Worm (Caenorhabditis elegans): ENCODE results near the gene asb-2.

DNA sequence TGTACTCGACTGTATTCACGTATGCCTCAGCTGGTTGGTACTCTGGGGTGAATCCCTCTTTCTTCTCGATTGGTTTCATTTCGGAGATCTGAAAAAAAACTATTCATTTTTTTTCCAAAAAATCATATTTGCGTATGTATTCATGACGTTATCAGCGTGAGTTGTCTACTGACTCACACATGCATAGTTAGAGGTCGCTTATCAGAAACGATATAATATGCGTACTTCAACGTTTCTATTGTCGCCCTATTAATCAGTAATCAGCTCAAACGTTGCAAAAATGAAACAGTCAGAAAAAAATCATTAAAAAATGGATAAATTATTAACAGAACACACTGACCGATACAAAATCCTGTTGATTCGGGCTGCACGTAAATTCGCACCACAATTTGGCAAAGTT is 8.9 kb downstream of the asb-2 start:
- TF ChIP-seq klf-2 (GFP tag; conservative IDR thresholded peaks at IDR 0.05): no peak
- TF ChIP-seq tab-1 (GFP tag; IDR thresholded peaks at IDR 0.05): no peak
- TF ChIP-seq T22C8.4 (GFP tag; IDR thresholded peaks at IDR 0.05): no peak
- no peak for TF ChIP-seq ztf-29 (GFP tag; IDR thresholded peaks at IDR 0.05)
- TF ChIP-seq ref-1 (GFP tag; conservative IDR thresholded peaks at IDR 0.05): no peak
- no peak for TF ChIP-seq ztf-23 (GFP tag; IDR thresholded peaks at IDR 0.05)

Measured in whole organism, midembryonic.